Fruit fly (Drosophila melanogaster): ENCODE measurements around the gene CG13625.

CG13625 gene

dm6 chr3R:24625517-24625925, 40.6 kb upstream of the CG13625 start, which contains the start of the genes Syx18 and atl (continued):
- TF ChIP-seq CG10979 (tag; optimal IDR thresholded peaks at IDR 0.05) = no peak
- TF ChIP-seq wek (GFP tag; optimal IDR thresholded peaks at IDR 0.05) = no peak
- TF ChIP-seq TFAM (GFP tag; optimal IDR thresholded peaks at IDR 0.05) = no peak
- TF ChIP-seq CG1647 (GFP tag; optimal IDR thresholded peaks at IDR 0.05) = peak; percentile 12
- TF ChIP-seq slbo (GFP tag; IDR thresholded peaks at IDR 0.05) = peak; percentile 33; the same call in 1 of the 2 replicates
- peak; percentile 38 for TF ChIP-seq CG12391 (tag; optimal IDR thresholded peaks at IDR 0.05)
- peak; percentile 7 for TF ChIP-seq Mad (GFP tag; optimal IDR thresholded peaks at IDR 0.05)
- TF ChIP-seq CG9876 (GFP tag; optimal IDR thresholded peaks at IDR 0.05) = no peak
- TF ChIP-seq en (GFP tag; optimal IDR thresholded peaks at IDR 0.05) = no peak
- TF ChIP-seq twi (tag; optimal IDR thresholded peaks at IDR 0.05) = no peak
- peak; percentile 59; the same call in 1 of the 3 replicates for TF ChIP-seq mld (GFP tag; IDR thresholded peaks at IDR 0.05; ENCODE audit: partially characterized antibody)
- TF ChIP-seq jumu (GFP tag; optimal IDR thresholded peaks at IDR 0.05) = no peak
- TF ChIP-seq CG30431 (GFP tag; optimal IDR thresholded peaks at IDR 0.05) = no peak
- TF ChIP-seq CG3847 (GFP tag; IDR thresholded peaks at IDR 0.05) = peak; percentile 73; the same call in 1 of the 2 replicates
- no peak for TF ChIP-seq hth (optimal IDR thresholded peaks at IDR 0.05)
- no peak for TF ChIP-seq gsb (GFP tag; IDR thresholded peaks at IDR 0.05)
- peak; percentile 46 for TF ChIP-seq Side (GFP tag; optimal IDR thresholded peaks at IDR 0.05)
- peak; percentile 20 for TF ChIP-seq luna (GFP tag; optimal IDR thresholded peaks at IDR 0.05)
- TF ChIP-seq CG1024 (GFP tag; IDR thresholded peaks at IDR 0.05) = no peak
- no peak for TF ChIP-seq cad (GFP tag; optimal IDR thresholded peaks at IDR 0.05)
- no peak for TF ChIP-seq CG18011 (GFP tag; optimal IDR thresholded peaks at IDR 0.05)
- TF ChIP-seq CG14860 (GFP tag; IDR thresholded peaks at IDR 0.05; ENCODE audit: partially characterized antibody) = no peak
- no peak for TF ChIP-seq CG8765 (GFP tag; IDR thresholded peaks at IDR 0.05)
- no peak for TF ChIP-seq sisA (GFP tag; IDR thresholded peaks at IDR 0.05)
- peak; percentile 5 for TF ChIP-seq NfI (GFP tag; optimal IDR thresholded peaks at IDR 0.05)
- peak; percentile 54; the same call in 1 of the 2 replicates for TF ChIP-seq sob (GFP tag; IDR thresholded peaks at IDR 0.05)
- peak; percentile 60 for TF ChIP-seq NC2β (GFP tag; optimal IDR thresholded peaks at IDR 0.05)
- TF ChIP-seq Trl (optimal IDR thresholded peaks at IDR 0.05) = no peak
- TF ChIP-seq Trl (GFP tag; optimal IDR thresholded peaks at IDR 0.05) = no peak
- TF ChIP-seq sqz (GFP tag; optimal IDR thresholded peaks at IDR 0.05) = no peak
- TF ChIP-seq CG17361 (GFP tag; IDR thresholded peaks at IDR 0.05) = no peak
- no peak for TF ChIP-seq otp (GFP tag; IDR thresholded peaks at IDR 0.05)
- TF ChIP-seq CG1233 (GFP tag; optimal IDR thresholded peaks at IDR 0.05) = no peak
- peak; percentile 23 for TF ChIP-seq caup (GFP tag; optimal IDR thresholded peaks at IDR 0.05; ENCODE audit: severe bottlenecking)
- peak in 1 of 2 experiments; percentile 19 for TF ChIP-seq Eip74EF (GFP tag; optimal IDR thresholded peaks at IDR 0.05)
- TF ChIP-seq bab2 (GFP tag; optimal IDR thresholded peaks at IDR 0.05) = no peak
- TF ChIP-seq CG31365 (tag; optimal IDR thresholded peaks at IDR 0.05) = no peak
- no peak for TF ChIP-seq eve (GFP tag; optimal IDR thresholded peaks at IDR 0.05)
- peak; percentile 99 for TF ChIP-seq gfzf (GFP tag; optimal IDR thresholded peaks at IDR 0.05)
- TF ChIP-seq Hand (GFP tag; optimal IDR thresholded peaks at IDR 0.05) = no peak
- peak; percentile 9 for TF ChIP-seq ftz-f1 (GFP tag; optimal IDR thresholded peaks at IDR 0.05)
- TF ChIP-seq CG13424 (tag; optimal IDR thresholded peaks at IDR 0.05) = no peak
- TF ChIP-seq Hmx (GFP tag; optimal IDR thresholded peaks at IDR 0.05) = no peak
- TF ChIP-seq Bdp1 (GFP tag; optimal IDR thresholded peaks at IDR 0.05) = no peak
- no peak for TF ChIP-seq cato (GFP tag; optimal IDR thresholded peaks at IDR 0.05; ENCODE audit: borderline replicate concordance)
- peak; percentile 50 for TF ChIP-seq ewg (GFP tag; optimal IDR thresholded peaks at IDR 0.05)
- no peak for TF ChIP-seq CG11696 (GFP tag; IDR thresholded peaks at IDR 0.05)
- TF ChIP-seq MTF-1 (GFP tag; optimal IDR thresholded peaks at IDR 0.05; ENCODE audit: borderline replicate concordance) = peak; percentile 43
- no peak for TF ChIP-seq danr (GFP tag; IDR thresholded peaks at IDR 0.05)
- no peak for TF ChIP-seq Sox100B (GFP tag; optimal IDR thresholded peaks at IDR 0.05)
- TF ChIP-seq CG34422 (GFP tag; IDR thresholded peaks at IDR 0.05) = peak; percentile 36; the same call in 1 of the 3 replicates
- TF ChIP-seq ab (GFP tag; optimal IDR thresholded peaks at IDR 0.05) = no peak

Measured in whole organism, embryonic.